Worm (Caenorhabditis elegans) whole organism, L1 larva: Measurements from ENCODE around the gene T26H5.9.

Experiments
- egl-13 ChIP-seq: sonication (generic microtip); optimal IDR thresholded peaks from 2 replicates; lab custom pipeline; 2016; ENCODE audit warnings: missing genotype, missing genetic modification reagents, missing genetic modification characterization, missing compliant biosample characterization
- fos-1 ChIP-seq: fragments of 150-350 bp; optimal IDR thresholded peaks from 2 replicates; lab custom pipeline; 2014; ENCODE audit warnings: missing biosample characterization, missing genetic modification characterization
- unc-62 ChIP-seq: fragments of 150-350 bp; optimal IDR thresholded peaks from 2 replicates; lab custom pipeline; 2014; ENCODE audit warnings: missing biosample characterization, missing genetic modification reagents, missing genetic modification characterization

DNA sequence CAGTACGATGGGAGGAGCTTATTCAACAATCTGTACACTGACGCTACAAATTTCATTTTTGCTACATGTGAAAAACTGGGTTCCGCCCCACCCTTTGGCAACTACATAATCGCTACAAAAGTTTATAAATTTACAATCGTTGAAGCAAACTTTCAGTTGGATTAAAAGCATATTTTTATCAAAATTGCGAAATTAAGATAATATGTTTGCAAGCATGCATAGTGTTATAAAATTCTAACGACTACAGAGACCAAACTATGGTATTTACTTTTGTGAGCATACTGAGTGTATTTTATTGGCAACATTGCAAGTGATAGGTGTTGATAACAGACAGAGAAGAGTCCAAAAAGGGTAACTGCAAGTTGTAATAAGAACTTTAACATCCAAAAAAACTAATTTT, 33.9 kb downstream of the T26H5.9 start, which contains the start of gene C06B8.2:
- no peak for TF ChIP-seq fos-1 (tag; lab: Kevin White, UChicago)
- no peak for TF ChIP-seq unc-62 (GFP tag; lab: Kevin White, UChicago)
- no peak for TF ChIP-seq egl-13 (tag; lab: Kevin White, UChicago)
